Fruit fly (Drosophila melanogaster): ENCODE measurements around the gene CG7366.

DNA sequence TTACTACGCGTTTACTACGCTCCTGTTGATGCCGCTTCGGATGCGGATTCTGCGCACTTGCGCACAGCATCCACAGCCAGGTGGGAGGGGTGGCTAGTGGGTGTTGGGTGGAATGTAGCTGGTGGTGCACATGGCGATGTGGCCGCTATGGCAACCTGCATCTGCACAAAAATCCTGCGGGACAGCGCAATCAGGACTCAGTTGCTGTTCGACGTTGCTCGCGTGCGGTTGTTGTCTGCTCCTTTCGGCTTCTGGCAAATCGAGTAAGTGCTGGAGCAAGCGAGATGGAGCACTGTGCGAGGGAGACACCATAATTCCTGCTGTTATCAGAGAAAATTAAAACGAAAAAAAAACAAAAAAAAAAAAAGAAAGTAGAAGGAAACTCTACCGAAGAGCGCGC is 38.7 kb upstream of the CG7366 start:
- TF ChIP-seq CG17806 (tag; optimal IDR thresholded peaks at IDR 0.05) (no peak), CG8301 (tag; optimal IDR thresholded peaks at IDR 0.05) (no peak), Pif1A (GFP tag; optimal IDR thresholded peaks at IDR 0.05) (no peak)

Measured in whole organism, pupa.